Fruit fly (Drosophila melanogaster) whole organism, embryonic: ENCODE results near the gene Psf2.
A peak's percentile ranks its signal among the peaks of the same experiment; 100 is the strongest.

ENCODE experiments used
- Blimp-1 ChIP-seq: fragments of 200-800 bp; sonication (Bioruptor generic); optimal IDR thresholded peaks from 3 replicates; lab custom pipeline; 2018; ENCODE audit warnings: missing biosample characterization, missing genetic modification characterization, mild to moderate bottlenecking, moderate library complexity, missing genetic modification reagents
- CG10209 ChIP-seq: fragments of 200-800 bp; sonication (Bioruptor generic); optimal IDR thresholded peaks from 3 replicates; lab custom pipeline; 2017; ENCODE audit warnings: missing biosample characterization, mild to moderate bottlenecking, missing genetic modification characterization, missing genetic modification reagents
- CG1024 ChIP-seq: fragments of 200-800 bp; sonication (Bioruptor generic); IDR thresholded peaks from 2 replicates; pipeline ENCODE4 v1.3.6; 2022; ENCODE audit warnings: missing biosample characterization, missing genetic modification characterization
- CG10321 ChIP-seq: fragments of 200-800 bp; sonication (Bioruptor generic); IDR thresholded peaks from 2 replicates; pipeline ENCODE4 v1.3.6; 2022; ENCODE audit warnings: missing biosample characterization, missing genetic modification characterization
- CG11456 ChIP-seq: fragments of 200-800 bp; sonication (Bioruptor generic); IDR thresholded peaks from 3 replicates; pipeline ENCODE4 v1.3.6; 2022; ENCODE audit warnings: missing biosample characterization, missing genetic modification characterization
- CG11723 ChIP-seq: fragments of 200-800 bp; sonication (Bioruptor generic); optimal IDR thresholded peaks from 2 replicates; lab custom pipeline; 2017; ENCODE audit warnings: missing biosample characterization, mild to moderate bottlenecking, missing genetic modification characterization
- CG14014 ChIP-seq: fragments of 200-800 bp; sonication (Bioruptor generic); IDR thresholded peaks from 2 replicates; pipeline ENCODE4 v1.3.6; 2022; ENCODE audit warnings: missing biosample characterization, missing genetic modification characterization
- CG16779 ChIP-seq: fragments of 200-800 bp; sonication (Bioruptor generic); IDR thresholded peaks from 2 replicates; pipeline ENCODE4 v1.3.6; 2022; ENCODE audit warnings: missing biosample characterization, missing genetic modification characterization
- CG4617 ChIP-seq: fragments of 200-800 bp; sonication (Bioruptor generic); optimal IDR thresholded peaks from 3 replicates; lab custom pipeline; 2016; ENCODE audit warnings: missing biosample characterization, missing genetic modification characterization, borderline replicate concordance
- CG7271 ChIP-seq: fragments of 200-800 bp; sonication (Bioruptor generic); optimal IDR thresholded peaks from 2 replicates; lab custom pipeline; 2018; ENCODE audit warnings: missing biosample characterization, mild to moderate bottlenecking, missing genetic modification characterization, moderate library complexity
- CG7745 ChIP-seq: fragments of 200-800 bp; sonication (Bioruptor generic); optimal IDR thresholded peaks from 2 replicates; lab custom pipeline; 2018; ENCODE audit warnings: missing biosample characterization, mild to moderate bottlenecking, missing genetic modification characterization, moderate library complexity
- CoRest ChIP-seq: fragments of 200-800 bp; sonication (Bioruptor generic); optimal IDR thresholded peaks from 3 replicates; lab custom pipeline; 2018; ENCODE audit warnings: missing biosample characterization, mild to moderate bottlenecking, missing genetic modification characterization, moderate library complexity
- Drgx ChIP-seq: fragments of 200-800 bp; sonication (Bioruptor generic); IDR thresholded peaks from 2 replicates; pipeline ENCODE4 v1.3.6; 2022; ENCODE audit warnings: missing biosample characterization, missing genetic modification characterization
- Fer3 ChIP-seq: fragments of 200-800 bp; sonication (Bioruptor generic); optimal IDR thresholded peaks from 2 replicates; lab custom pipeline; 2018; ENCODE audit warnings: missing biosample characterization, mild to moderate bottlenecking, missing genetic modification characterization, moderate library complexity
- HmgD ChIP-seq: fragments of 200-800 bp; sonication (Bioruptor generic); optimal IDR thresholded peaks from 3 replicates; lab custom pipeline; 2016; ENCODE audit warnings: missing biosample characterization, missing genetic modification characterization
- Med ChIP-seq: fragments of 200-800 bp; sonication (Bioruptor generic); peaks from one replicate; lab custom pipeline; 2016; ENCODE audit warnings: missing biosample characterization, missing genetic modification characterization, mild to moderate bottlenecking, inconsistent platforms, moderate library complexity
- Nf-YB ChIP-seq: fragments of 200-800 bp; sonication (Bioruptor generic); optimal IDR thresholded peaks from 3 replicates; lab custom pipeline; 2019; ENCODE audit warnings: missing biosample characterization, mild to moderate bottlenecking, missing genetic modification characterization, moderate library complexity
- Opbp ChIP-seq: fragments of 200-800 bp; sonication (Bioruptor generic); IDR thresholded peaks from 3 replicates; pipeline ENCODE4 v1.3.6; 2022; ENCODE audit warnings: missing biosample characterization, missing genetic modification characterization; ENCODE audit not compliant: partially characterized antibody
- PHDP ChIP-seq: fragments of 200-800 bp; sonication (Bioruptor generic); optimal IDR thresholded peaks from 3 replicates; lab custom pipeline; 2018; ENCODE audit warnings: missing biosample characterization, mild to moderate bottlenecking, missing genetic modification characterization, moderate library complexity
- Sin3A ChIP-seq: fragments of >200 bp; optimal IDR thresholded peaks from 2 replicates; lab custom pipeline; 2018
- Trl ChIP-seq, 3 experiments: fragments of >200 bp in 2 of 3; fragments of 200-800 bp in 1 of 3; sonication (Bioruptor generic) in 1 of 3; optimal IDR thresholded peaks; 2 replicates in 1 of 3; 3 replicates in 2 of 3; lab custom pipeline; 2016 to 2017; ENCODE audit warnings: missing biosample characterization in 1 of 3, missing genetic modification characterization in 1 of 3
- ab ChIP-seq: fragments of 200-800 bp; sonication (Bioruptor generic); optimal IDR thresholded peaks from 2 replicates; lab custom pipeline; 2016; ENCODE audit warnings: missing biosample characterization, missing genetic modification characterization
- abd-A ChIP-seq: fragments of 200-800 bp; sonication (Bioruptor generic); optimal IDR thresholded peaks from 3 replicates; lab custom pipeline; 2019; ENCODE audit warnings: missing biosample characterization, mild to moderate bottlenecking, missing genetic modification characterization, moderate library complexity
- bsh ChIP-seq, 2 experiments: fragments of 200-800 bp; sonication (Bioruptor generic); optimal IDR thresholded peaks; 2 replicates each; lab custom pipeline; 2017 to 2018; ENCODE audit warnings: mild to moderate bottlenecking in 2 of 2, missing biosample characterization in 2 of 2, missing genetic modification characterization in 2 of 2, moderate library complexity in 1 of 2
- corto ChIP-seq: fragments of 200-800 bp; sonication (Bioruptor generic); optimal IDR thresholded peaks from 2 replicates; lab custom pipeline; 2016; ENCODE audit warnings: missing biosample characterization, mild to moderate bottlenecking, missing genetic modification characterization, moderate library complexity
- crol ChIP-seq: fragments of 200-800 bp; sonication (Bioruptor generic); IDR thresholded peaks from 2 replicates; pipeline ENCODE4 v1.3.6; 2022; ENCODE audit warnings: missing biosample characterization, missing genetic modification characterization
- crp ChIP-seq, 2 experiments: fragments of 200-800 bp; sonication (Bioruptor generic); optimal IDR thresholded peaks; 2 replicates in 1 of 2; 3 replicates in 1 of 2; lab custom pipeline; 2017; ENCODE audit warnings: missing biosample characterization in 2 of 2, missing genetic modification characterization in 2 of 2, mild to moderate bottlenecking in 1 of 2, moderate library complexity in 1 of 2
- dati ChIP-seq: fragments of 200-800 bp; sonication (Bioruptor generic); IDR thresholded peaks from 2 replicates; pipeline ENCODE4 v1.3.6; 2022; ENCODE audit warnings: missing biosample characterization, missing genetic modification characterization
- dmrt11E ChIP-seq: fragments of 200-800 bp; sonication (Bioruptor generic); optimal IDR thresholded peaks from 3 replicates; lab custom pipeline; 2018; ENCODE audit warnings: missing biosample characterization, mild to moderate bottlenecking, missing genetic modification characterization, moderate library complexity
- dpn ChIP-seq, 2 experiments: fragments of 200-800 bp; sonication (Bioruptor generic); optimal IDR thresholded peaks; 3 replicates each; lab custom pipeline; 2016; ENCODE audit warnings: missing biosample characterization in 2 of 2, missing genetic modification characterization in 2 of 2
- jigr1 ChIP-seq: fragments of 200-800 bp; sonication (Bioruptor generic); IDR thresholded peaks from 3 replicates; pipeline ENCODE4 v1.3.6; 2022; ENCODE audit warnings: missing biosample characterization, missing genetic modification characterization
- pb ChIP-seq: fragments of 200-800 bp; sonication (Bioruptor generic); optimal IDR thresholded peaks from 3 replicates; lab custom pipeline; 2016; ENCODE audit warnings: missing biosample characterization, missing genetic modification characterization
- row ChIP-seq: fragments of 200-800 bp; sonication (Bioruptor generic); IDR thresholded peaks from 3 replicates; pipeline ENCODE4 v1.3.6; 2022; ENCODE audit warnings: missing biosample characterization, missing genetic modification characterization
- scrt ChIP-seq: fragments of 200-800 bp; sonication (Bioruptor generic); optimal IDR thresholded peaks from 2 replicates; lab custom pipeline; 2018; ENCODE audit warnings: missing biosample characterization, mild to moderate bottlenecking, missing genetic modification characterization, moderate library complexity
- sna ChIP-seq: fragments of 200-800 bp; sonication (Bioruptor generic); IDR thresholded peaks from 2 replicates; pipeline ENCODE4 v1.3.6; 2022; ENCODE audit warnings: missing biosample characterization, missing genetic modification characterization; ENCODE audit not compliant: partially characterized antibody
- wek ChIP-seq: fragments of 200-800 bp; sonication (Bioruptor generic); optimal IDR thresholded peaks from 3 replicates; lab custom pipeline; 2018; ENCODE audit warnings: missing biosample characterization, mild to moderate bottlenecking, missing genetic modification characterization, moderate library complexity

Psf2 gene

dm6 chr2L:4417982-4418381 lies 30.8 kb upstream of the Psf2 start (continued):
- no peak for TF ChIP-seq corto (GFP tag; lab: Kevin White, UChicago)
- no peak for TF ChIP-seq CoRest
- no peak for TF ChIP-seq Nf-YB
- no peak for TF ChIP-seq CG16779 (GFP tag; lab: Robert Waterston, UW)
- TF ChIP-seq crp (GFP tag; optimal IDR thresholded peaks at IDR 0.05; lab: Kevin White, UChicago), result no peak
- TF ChIP-seq dpn (GFP tag; optimal IDR thresholded peaks at IDR 0.05; lab: Kevin White, UChicago), result peak in 1 of 2 experiments; percentile 4
- TF ChIP-seq CG14014 (GFP tag; lab: Robert Waterston, UW), result no peak
- TF ChIP-seq CG11723, result no peak
- TF ChIP-seq CG4617, result no peak
- TF ChIP-seq CG10321, result 0 out of 2 replicates have a peak, but pooled peaks have one; percentile 12
- TF ChIP-seq Sin3A (lab: Kevin White, UChicago), result no peak
- TF ChIP-seq HmgD, result no peak
- TF ChIP-seq Trl (optimal IDR thresholded peaks at IDR 0.05; lab: Kevin White, UChicago), result no peak
- no peak for TF ChIP-seq Trl (GFP tag; optimal IDR thresholded peaks at IDR 0.05; lab: Kevin White, UChicago)
- TF ChIP-seq CG7745 (tag; lab: Kevin White, UChicago), result no peak
- TF ChIP-seq ab (GFP tag; lab: Kevin White, UChicago), result no peak
- TF ChIP-seq sna (GFP tag; lab: Robert Waterston, UW), result no peak
- no peak for TF ChIP-seq CG10209 (GFP tag; lab: Kevin White, UChicago)
- TF ChIP-seq pb (GFP tag; lab: Kevin White, UChicago), result no peak
- TF ChIP-seq CG1024 (GFP tag; lab: Robert Waterston, UW), result no peak
- no peak for TF ChIP-seq CG11456 (GFP tag; lab: Robert Waterston, UW)
- peak; percentile 11 for TF ChIP-seq Blimp-1
- TF ChIP-seq jigr1 (GFP tag; lab: Robert Waterston, UW), result no peak

dm6 chr2L:4416903-4417302 lies 29.7 kb upstream of the Psf2 start:
- TF ChIP-seq wek (GFP tag; lab: Kevin White, UChicago) (no peak), CG7271 (tag; lab: Kevin White, UChicago) (no peak), dmrt11E (no peak), bsh (GFP tag; optimal IDR thresholded peaks at IDR 0.05; lab: Kevin White, UChicago) (peak in 1 of 2 experiments; percentile 41), PHDP (tag; lab: Kevin White, UChicago) (no peak), Drgx (GFP tag; lab: Robert Waterston, UW) (peak; percentile 25; the same call in 1 of the 2 replicates)
- TF ChIP-seq, all 482 proteins: peak for 2

- TF ChIP-seq Med (GFP tag; lab: Kevin White, UChicago) (peak; percentile 50), Drgx (GFP tag; lab: Robert Waterston, UW) (0 out of 2 replicates have a peak, but pooled peaks have one; percentile 34), Opbp (GFP tag; lab: Robert Waterston, UW) (no peak), row (peak; percentile 26; the same call in 1 of the 3 replicates)
These were observed 28.9 kb upstream of the Psf2 start for dm6 chr2L:4416089-4416488.

- TF ChIP-seq abd-A (tag; lab: Kevin White, UChicago), result peak; percentile 77
- peak; percentile 70 for TF ChIP-seq scrt (GFP tag; lab: Kevin White, UChicago)
- no peak for TF ChIP-seq dati
- peak; percentile 26; the same call in 1 of the 2 replicates for TF ChIP-seq crol
- no peak for TF ChIP-seq Fer3
These were observed 26.9 kb upstream of the Psf2 start for dm6 chr2L:4414059-4414458.
